Worm (Caenorhabditis elegans) whole organism, young adult: Measurements from ENCODE around the gene cyp-35A2.

Source experiments
- B0035.1 ChIP-seq: sonication (generic microtip); optimal IDR thresholded peaks from 2 replicates; lab custom pipeline; 2016; ENCODE audit warnings: missing genetic modification characterization, mild to moderate bottlenecking, missing compliant biosample characterization, missing genotype, missing genetic modification reagents
- C06A6.2 ChIP-seq: fragments of 200-800 bp; sonication (Bioruptor generic); conservative IDR thresholded peaks from 2 replicates; pipeline ENCODE4 v1.3.6; 2022; ENCODE audit warnings: missing genetic modification characterization, missing compliant biosample characterization
- C17E4.6 ChIP-seq: fragments of 200-800 bp; sonication (Bioruptor generic); IDR thresholded peaks from 2 replicates; pipeline ENCODE4 v1.3.6; 2022; ENCODE audit warnings: missing genetic modification reagents, missing genetic modification characterization, missing compliant biosample characterization
- F33H1.4 ChIP-seq: fragments of 200-800 bp; sonication (Bioruptor generic); IDR thresholded peaks from 2 replicates; pipeline ENCODE4 v1.3.6; 2022; ENCODE audit warnings: missing genetic modification reagents, missing genetic modification characterization, missing compliant biosample characterization
- F57C9.4 ChIP-seq: sonication (generic microtip); optimal IDR thresholded peaks from 2 replicates; lab custom pipeline; 2017; ENCODE audit warnings: mild to moderate bottlenecking, missing genetic modification characterization, missing compliant biosample characterization
- K12H6.12 ChIP-seq: fragments of 200-800 bp; sonication (Bioruptor generic); optimal IDR thresholded peaks from 2 replicates; lab custom pipeline; 2018; ENCODE audit warnings: mild to moderate bottlenecking, missing genetic modification characterization, missing compliant biosample characterization
- Y53F4B.3 ChIP-seq: fragments of 200-800 bp; sonication (Bioruptor generic); IDR thresholded peaks from 2 replicates; pipeline ENCODE4 v1.3.6; 2022; ENCODE audit warnings: missing genetic modification reagents, missing genetic modification characterization, missing compliant biosample characterization
- Y79H2A.3 ChIP-seq: fragments of 200-800 bp; sonication (Bioruptor generic); conservative IDR thresholded peaks from 2 replicates; pipeline ENCODE4 v1.3.6; 2022; ENCODE audit warnings: missing genetic modification reagents, missing genetic modification characterization, missing compliant biosample characterization
- Y95B8A.8 ChIP-seq: fragments of 200-800 bp; sonication (Bioruptor generic); IDR thresholded peaks from 2 replicates; pipeline ENCODE4 v1.3.6; 2022; ENCODE audit warnings: missing genetic modification reagents, missing genetic modification characterization, missing compliant biosample characterization
- akir-1 ChIP-seq: fragments of 200-800 bp; sonication (Bioruptor generic); optimal IDR thresholded peaks from 2 replicates; lab custom pipeline; 2018; ENCODE audit warnings: mild to moderate bottlenecking, missing genetic modification characterization, moderate library complexity, missing compliant biosample characterization
- ama-1 ChIP-seq, 3 experiments: fragments of 150-350 bp in 1 of 3; sonication (generic microtip) in 2 of 3; optimal IDR thresholded peaks; 2 replicates each; lab custom pipeline; 2014 to 2018; ENCODE audit warnings: missing biosample characterization in 2 of 3, missing genetic modification characterization in 2 of 3, missing genetic modification reagents in 2 of 3
- aptf-3 ChIP-seq: fragments of 200-800 bp; sonication (Bioruptor generic); IDR thresholded peaks from 2 replicates; pipeline ENCODE4 v1.3.6; 2022; ENCODE audit warnings: missing genetic modification characterization, missing compliant biosample characterization
- athp-1 ChIP-seq: sonication (generic microtip); optimal IDR thresholded peaks from 2 replicates; lab custom pipeline; 2017; ENCODE audit warnings: mild to moderate bottlenecking, missing genetic modification characterization, missing compliant biosample characterization
- cebp-1 ChIP-seq, 2 experiments: fragments of 200-800 bp in 1 of 2; sonication (Bioruptor generic) in 1 of 2; sonication (generic microtip) in 1 of 2; IDR thresholded peaks in 1 of 2; optimal IDR thresholded peaks in 1 of 2; 2 replicates each; pipeline versions ENCODE4 v1.3.6 to Lab custom; 2017 to 2022; ENCODE audit warnings: missing compliant biosample characterization in 2 of 2, missing genetic modification characterization in 2 of 2, mild to moderate bottlenecking in 1 of 2, missing genetic modification reagents in 1 of 2, moderate library complexity in 1 of 2
- ceh-100 ChIP-seq: fragments of 200-800 bp; sonication (Bioruptor generic); IDR thresholded peaks from 2 replicates; pipeline ENCODE4 v1.3.6; 2022; ENCODE audit warnings: missing genetic modification reagents, missing genetic modification characterization, missing compliant biosample characterization
- ceh-27 ChIP-seq: fragments of 200-800 bp; sonication (Bioruptor generic); optimal IDR thresholded peaks from 2 replicates; lab custom pipeline; 2018; ENCODE audit warnings: mild to moderate bottlenecking, missing genetic modification characterization, moderate library complexity, missing compliant biosample characterization
- ceh-40 ChIP-seq: fragments of 200-800 bp; sonication (Bioruptor generic); IDR thresholded peaks from 2 replicates; pipeline ENCODE4 v1.3.6; 2022; ENCODE audit warnings: missing genetic modification characterization, missing compliant biosample characterization
- egl-18 ChIP-seq: fragments of 200-800 bp; sonication (Bioruptor generic); IDR thresholded peaks from 2 replicates; pipeline ENCODE4 v1.3.6; 2022; ENCODE audit warnings: missing genetic modification reagents, missing genetic modification characterization, missing compliant biosample characterization
- ekl-4 ChIP-seq: fragments of 200-800 bp; sonication (Bioruptor generic); IDR thresholded peaks from 2 replicates; pipeline ENCODE4 v1.3.6; 2022; ENCODE audit warnings: missing genetic modification reagents, missing genetic modification characterization, missing compliant biosample characterization
- hlh-12 ChIP-seq: sonication (generic microtip); optimal IDR thresholded peaks from 2 replicates; lab custom pipeline; 2016; ENCODE audit warnings: missing genetic modification characterization, missing compliant biosample characterization
- hlh-26 ChIP-seq: fragments of 200-800 bp; sonication (Bioruptor generic); conservative IDR thresholded peaks from 2 replicates; pipeline ENCODE4 v1.3.6; 2022; ENCODE audit warnings: missing genetic modification reagents, missing genetic modification characterization, missing compliant biosample characterization
- hmg-1.2 ChIP-seq: fragments of 200-800 bp; sonication (Bioruptor generic); IDR thresholded peaks from 2 replicates; pipeline ENCODE4 v1.3.6; 2022; ENCODE audit warnings: missing genetic modification reagents, missing genetic modification characterization, missing compliant biosample characterization
- let-607 ChIP-seq, 2 experiments: fragments of 200-800 bp in 1 of 2; sonication (Bioruptor generic) in 1 of 2; sonication (generic microtip) in 1 of 2; optimal IDR thresholded peaks; 2 replicates each; lab custom pipeline; 2016 to 2018; ENCODE audit warnings: mild to moderate bottlenecking in 2 of 2, missing compliant biosample characterization in 2 of 2, missing genetic modification characterization in 2 of 2, moderate library complexity in 2 of 2, missing genotype in 1 of 2
- lin-40 ChIP-seq: sonication (generic microtip); optimal IDR thresholded peaks from 2 replicates; lab custom pipeline; 2016; ENCODE audit warnings: missing genetic modification characterization, mild to moderate bottlenecking, missing compliant biosample characterization, missing genotype, missing genetic modification reagents
- lin-54 ChIP-seq: fragments of 200-800 bp; sonication (Bioruptor generic); optimal IDR thresholded peaks from 2 replicates; lab custom pipeline; 2018; ENCODE audit warnings: mild to moderate bottlenecking, missing genetic modification characterization, missing compliant biosample characterization
- madf-6 ChIP-seq: fragments of 200-800 bp; sonication (Bioruptor generic); IDR thresholded peaks from 2 replicates; pipeline ENCODE4 v1.3.6; 2022; ENCODE audit warnings: missing genetic modification reagents, missing genetic modification characterization, missing compliant biosample characterization
- mcd-1 ChIP-seq: fragments of 200-800 bp; sonication (Bioruptor generic); IDR thresholded peaks from 2 replicates; pipeline ENCODE4 v1.3.6; 2022; ENCODE audit warnings: missing genetic modification reagents, missing genetic modification characterization, missing compliant biosample characterization
- mel-28 ChIP-seq: sonication (generic microtip); optimal IDR thresholded peaks from 2 replicates; lab custom pipeline; 2016; ENCODE audit warnings: borderline replicate concordance, mild to moderate bottlenecking, missing genetic modification characterization, missing compliant biosample characterization
- mes-4 ChIP-seq: sonication (generic microtip); optimal IDR thresholded peaks from 2 replicates; lab custom pipeline; 2016; ENCODE audit warnings: missing genotype, missing genetic modification characterization, missing compliant biosample characterization
- nhr-179 ChIP-seq: sonication (generic microtip); optimal IDR thresholded peaks from 2 replicates; lab custom pipeline; 2016; ENCODE audit warnings: mild to moderate bottlenecking, missing genetic modification characterization, missing compliant biosample characterization
- nhr-27 ChIP-seq: fragments of 200-800 bp; sonication (Bioruptor generic); optimal IDR thresholded peaks from 2 replicates; lab custom pipeline; 2018; ENCODE audit warnings: mild to moderate bottlenecking, missing genetic modification characterization, moderate library complexity, missing compliant biosample characterization
- nhr-90 ChIP-seq: sonication (generic microtip); optimal IDR thresholded peaks from 2 replicates; lab custom pipeline; 2016; ENCODE audit warnings: missing genotype, mild to moderate bottlenecking, missing genetic modification characterization, missing compliant biosample characterization
- rpc-1 ChIP-seq, 2 experiments: fragments of 150-350 bp in 1 of 2; sonication (generic microtip) in 1 of 2; optimal IDR thresholded peaks; 2 replicates each; lab custom pipeline; 2014 to 2018; ENCODE audit warnings: missing biosample characterization in 1 of 2, missing genetic modification characterization in 1 of 2, missing genetic modification reagents in 1 of 2, missing genotype in 1 of 2
- snpc-1.1 ChIP-seq: sonication (generic microtip); optimal IDR thresholded peaks from 2 replicates; lab custom pipeline; 2017; ENCODE audit warnings: missing genetic modification characterization, mild to moderate bottlenecking, missing compliant biosample characterization, antibody characterized with exemption, moderate library complexity, missing genotype, missing genetic modification reagents; ENCODE audit not compliant: insufficient read depth
- snpc-3.4 ChIP-seq: sonication (generic microtip); optimal IDR thresholded peaks from 2 replicates; lab custom pipeline; 2017; ENCODE audit warnings: missing genetic modification characterization, mild to moderate bottlenecking, missing compliant biosample characterization, antibody characterized with exemption, moderate library complexity, missing genotype, missing genetic modification reagents
- somi-1 ChIP-seq: fragments of 200-800 bp; sonication (Bioruptor generic); optimal IDR thresholded peaks from 2 replicates; lab custom pipeline; 2018; ENCODE audit warnings: mild to moderate bottlenecking, missing genetic modification characterization, missing compliant biosample characterization
- tlf-1 ChIP-seq: fragments of 200-800 bp; sonication (Bioruptor generic); optimal IDR thresholded peaks from 2 replicates; lab custom pipeline; 2018; ENCODE audit warnings: mild to moderate bottlenecking, missing genetic modification characterization, missing compliant biosample characterization
- unc-130 ChIP-seq: sonication (generic microtip); optimal IDR thresholded peaks from 2 replicates; lab custom pipeline; 2016; ENCODE audit warnings: missing genetic modification reagents, missing genetic modification characterization, missing compliant biosample characterization
- zfh-2 ChIP-seq: fragments of 200-800 bp; sonication (Bioruptor generic); conservative IDR thresholded peaks from 2 replicates; pipeline ENCODE4 v1.3.6; 2022; ENCODE audit warnings: missing genetic modification reagents, missing genetic modification characterization, missing compliant biosample characterization
- ztf-25 ChIP-seq: fragments of 200-800 bp; sonication (Bioruptor generic); IDR thresholded peaks from 2 replicates; pipeline ENCODE4 v1.3.6; 2022; ENCODE audit warnings: missing genetic modification reagents, missing genetic modification characterization, missing compliant biosample characterization
- ztf-28 ChIP-seq: fragments of 200-800 bp; sonication (Bioruptor generic); IDR thresholded peaks from 2 replicates; pipeline ENCODE4 v1.3.6; 2022; ENCODE audit warnings: missing genetic modification reagents, missing genetic modification characterization, missing compliant biosample characterization
- ztf-6 ChIP-seq: fragments of 200-800 bp; sonication (Bioruptor generic); IDR thresholded peaks from 2 replicates; pipeline ENCODE4 v1.3.6; 2022; ENCODE audit warnings: missing genetic modification reagents, missing genetic modification characterization, missing compliant biosample characterization

cyp-35A2 gene

DNA sequence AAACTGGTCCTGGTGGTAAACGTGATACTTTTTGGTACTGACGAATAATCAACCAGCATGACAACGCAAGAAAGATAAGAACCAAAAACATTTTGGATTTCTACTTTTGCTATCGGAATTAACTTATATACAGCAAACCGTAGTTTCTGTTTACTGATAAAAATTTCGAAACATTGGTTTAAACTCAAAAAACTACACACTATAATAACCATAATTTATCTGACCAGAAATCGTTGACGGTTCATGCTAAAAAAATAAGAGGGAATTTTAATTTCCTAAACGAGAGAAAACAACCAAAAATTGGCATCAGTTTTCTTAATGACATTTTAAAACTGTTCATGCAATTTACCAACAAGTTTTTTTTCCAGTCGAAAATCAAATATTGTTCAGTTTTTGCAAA, 2.3 kb downstream of the cyp-35A2 start, which contains the start of gene cyp-35A1:
Gene cyp-35A1, minus strand, starts transcription at position 101 of the 400 bp plus-strand sequence.
- TF ChIP-seq C17E4.6 (GFP tag; lab: Robert Waterston, UW) = no peak
- TF ChIP-seq ceh-27 = no peak
- no peak for TF ChIP-seq ztf-25 (GFP tag; lab: Robert Waterston, UW)
- no peak for TF ChIP-seq aptf-3 (GFP tag; lab: Robert Waterston, UW)

DNA sequence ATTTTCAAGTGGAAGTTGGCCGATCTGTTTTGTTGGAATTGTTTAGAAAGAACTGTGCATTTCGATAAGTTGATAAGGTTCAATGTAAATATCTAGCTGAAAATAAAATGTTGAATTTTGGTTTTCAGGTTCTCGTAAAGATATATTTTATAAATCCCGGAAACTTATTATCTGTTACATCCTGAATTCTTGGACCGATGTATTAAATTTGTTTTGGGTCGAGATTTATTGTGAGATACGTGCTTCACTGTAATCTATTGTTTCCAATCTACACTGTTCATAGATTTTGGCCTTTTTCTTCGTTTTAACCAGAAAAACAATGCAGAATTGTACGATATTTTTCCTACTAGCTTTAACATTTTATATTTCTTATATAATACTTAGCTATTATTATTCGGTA, 6.8 kb downstream of the cyp-35A2 start, which contains the start of gene C03G6.6:
Gene C03G6.6, plus strand, starts transcription at position 301 of the 400 bp plus-strand sequence.
- TF ChIP-seq K12H6.12 = no peak
- TF ChIP-seq B0035.1 (tag; lab: Kevin White, UChicago) = no peak
- no peak for TF ChIP-seq nhr-179 (tag; lab: Kevin White, UChicago)
- no peak for TF ChIP-seq ekl-4 (GFP tag; lab: Robert Waterston, UW)
- no peak for TF ChIP-seq lin-40 (tag; lab: Kevin White, UChicago)
- no peak for TF ChIP-seq unc-130
- TF ChIP-seq ztf-28 = no peak

DNA sequence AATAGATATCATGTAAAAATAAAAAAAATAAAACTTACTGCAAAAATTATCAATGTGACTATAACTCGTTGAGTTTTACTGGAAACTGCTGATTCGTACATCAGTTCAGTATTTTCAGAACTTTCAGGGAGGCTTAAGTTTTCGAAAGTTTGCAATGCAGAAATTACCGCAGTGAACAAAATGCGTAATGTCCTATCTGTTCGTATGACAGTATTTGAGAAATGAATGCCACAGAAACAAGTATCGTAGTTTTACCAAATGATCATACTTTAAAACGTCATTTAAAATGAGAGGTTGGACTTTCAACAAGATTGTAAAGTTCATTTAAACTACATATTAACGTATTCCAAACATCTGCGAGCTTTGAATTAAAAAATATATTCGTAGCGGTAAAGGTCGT, 7.3 kb downstream of the cyp-35A2 start, which contains the start of gene C03G6.21:
Gene C03G6.21, minus strand, starts transcription at position 101 of the 400 bp plus-strand sequence.
- no peak for TF ChIP-seq ceh-100 (GFP tag; lab: Robert Waterston, UW)
- TF ChIP-seq C17E4.6 (GFP tag; lab: Robert Waterston, UW) = no peak
- TF ChIP-seq hlh-12 (tag; lab: Kevin White, UChicago) = no peak
- TF ChIP-seq let-607 (tag; optimal IDR thresholded peaks at IDR 0.05; lab: Kevin White, UChicago) = no peak
- TF ChIP-seq hmg-1.2 = no peak
- TF ChIP-seq F57C9.4 (tag; lab: Kevin White, UChicago) = no peak
- no peak for TF ChIP-seq snpc-3.4
- TF ChIP-seq akir-1 (GFP tag; lab: Kevin White, UChicago) = no peak
- TF ChIP-seq Y79H2A.3 (GFP tag; lab: Robert Waterston, UW) = no peak
- no peak for TF ChIP-seq ztf-6 (GFP tag; lab: Robert Waterston, UW)
- TF ChIP-seq nhr-27 (tag; lab: Kevin White, UChicago) = no peak
- TF ChIP-seq Y95B8A.8 (GFP tag; lab: Robert Waterston, UW) = no peak
- no peak for TF ChIP-seq hlh-26 (GFP tag; lab: Robert Waterston, UW)
- no peak for TF ChIP-seq mcd-1
- no peak for TF ChIP-seq mes-4 (tag; lab: Kevin White, UChicago)
- no peak for TF ChIP-seq C06A6.2 (GFP tag; lab: Robert Waterston, UW)
- TF ChIP-seq mel-28 (tag; lab: Kevin White, UChicago) = no peak

DNA sequence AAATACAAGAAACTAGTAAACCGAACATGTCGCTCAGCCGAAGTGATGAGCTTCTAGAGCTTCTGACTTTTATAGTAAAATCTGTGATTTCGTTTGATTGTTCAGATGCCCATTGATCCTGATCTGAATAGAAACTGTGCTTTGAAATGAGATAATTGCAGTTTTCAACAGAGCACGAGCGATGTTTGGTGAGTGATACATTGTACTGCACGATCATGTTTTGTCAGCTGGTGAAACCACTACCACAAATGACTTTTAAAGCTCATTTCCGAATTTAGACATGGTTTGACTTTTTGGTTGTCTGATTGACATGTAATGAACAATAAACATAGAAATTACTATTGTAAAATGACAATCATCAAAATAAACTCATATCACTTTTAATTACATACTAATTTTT, 8.5 kb downstream of the cyp-35A2 start, which contains the start of gene tag-293:
Gene tag-293, minus strand, starts transcription at position 101 of the 400 bp plus-strand sequence.
- TF ChIP-seq ceh-40 = no peak
- TF ChIP-seq zfh-2 (GFP tag; lab: Robert Waterston, UW) = no peak
- TF ChIP-seq tlf-1 (GFP tag; lab: Kevin White, UChicago) = no peak
- no peak for TF ChIP-seq mel-28 (tag; lab: Kevin White, UChicago)
- TF ChIP-seq athp-1 (tag; lab: Kevin White, UChicago) = no peak
- TF ChIP-seq somi-1 (GFP tag; lab: Kevin White, UChicago) = no peak
- TF ChIP-seq cebp-1 (GFP tag; IDR thresholded peaks at IDR 0.05; lab: Robert Waterston, UW) = no peak
- no peak for TF ChIP-seq cebp-1 (tag; optimal IDR thresholded peaks at IDR 0.05; lab: Kevin White, UChicago)
- no peak for TF ChIP-seq nhr-90 (tag; lab: Kevin White, UChicago)
- no peak for TF ChIP-seq hlh-26 (GFP tag; lab: Robert Waterston, UW)
- no peak for TF ChIP-seq ama-1 (optimal IDR thresholded peaks at IDR 0.05; lab: Kevin White, UChicago)
- no peak for TF ChIP-seq ama-1 (GFP tag; optimal IDR thresholded peaks at IDR 0.05; lab: Kevin White, UChicago)
- no peak for TF ChIP-seq egl-18 (GFP tag; lab: Robert Waterston, UW)
- no peak for TF ChIP-seq F33H1.4
- TF ChIP-seq lin-54 (GFP tag; lab: Kevin White, UChicago) = no peak
- TF ChIP-seq madf-6 = no peak
- TF ChIP-seq rpc-1 (optimal IDR thresholded peaks at IDR 0.05; lab: Kevin White, UChicago) = no peak
- TF ChIP-seq rpc-1 (tag; optimal IDR thresholded peaks at IDR 0.05; lab: Kevin White, UChicago) = no peak
- no peak for TF ChIP-seq lin-40 (tag; lab: Kevin White, UChicago)
- no peak for TF ChIP-seq Y53F4B.3 (GFP tag; lab: Robert Waterston, UW)
- TF ChIP-seq akir-1 (GFP tag; lab: Kevin White, UChicago) = no peak
- TF ChIP-seq snpc-1.1 (tag; lab: Kevin White, UChicago) = no peak
